Fruit fly (Drosophila melanogaster): ENCODE measurements around the gene pum.

pum gene

dm6 chr3R:9047561-9048465 lies 189.7 kb downstream of the pum start, which contains the start of gene Rel (continued):
- peak; percentile 8 for TF ChIP-seq Hand (GFP tag; optimal IDR thresholded peaks at IDR 0.05)
- peak; percentile 5 for TF ChIP-seq CG6683 (GFP tag; optimal IDR thresholded peaks at IDR 0.05)
- TF ChIP-seq Deaf1 (tag; optimal IDR thresholded peaks at IDR 0.05), result peak; percentile 98
- peak; percentile 83 for TF ChIP-seq abd-A (tag; optimal IDR thresholded peaks at IDR 0.05)
- TF ChIP-seq Camta (GFP tag; optimal IDR thresholded peaks at IDR 0.05), result no peak
- TF ChIP-seq Atf3 (GFP tag; optimal IDR thresholded peaks at IDR 0.05), result no peak
- TF ChIP-seq CrebB (tag; optimal IDR thresholded peaks at IDR 0.05), result peak; percentile 67
- TF ChIP-seq Blimp-1 (GFP tag; optimal IDR thresholded peaks at IDR 0.05), result peak; percentile 83
- peak; percentile 79 for TF ChIP-seq CG33557 (GFP tag; optimal IDR thresholded peaks at IDR 0.05)
- peak; percentile 15 for TF ChIP-seq CG33213 (GFP tag; optimal IDR thresholded peaks at IDR 0.05)
- peak; percentile 51 for TF ChIP-seq CTCF (GFP tag; optimal IDR thresholded peaks at IDR 0.05)
- TF ChIP-seq salm (tag; optimal IDR thresholded peaks at IDR 0.05), result peak; percentile 54
- TF ChIP-seq CHES-1-like (GFP tag; optimal IDR thresholded peaks at IDR 0.05), result peak; percentile 41
- TF ChIP-seq stwl (tag; optimal IDR thresholded peaks at IDR 0.05), result peak; percentile 4
- TF ChIP-seq dm (GFP tag; optimal IDR thresholded peaks at IDR 0.05), result peak; percentile 8
- peak; percentile 75 for TF ChIP-seq cg (GFP tag; optimal IDR thresholded peaks at IDR 0.05)
- TF ChIP-seq psq (GFP tag; optimal IDR thresholded peaks at IDR 0.05), result no peak
- peak; percentile 45 for TF ChIP-seq Side (GFP tag; optimal IDR thresholded peaks at IDR 0.05)
- peak; percentile 89 for TF ChIP-seq gem (tag; optimal IDR thresholded peaks at IDR 0.05)
- no peak for TF ChIP-seq CG11456 (GFP tag; IDR thresholded peaks at IDR 0.05)
- TF ChIP-seq fd3F (GFP tag; optimal IDR thresholded peaks at IDR 0.05), result peak; percentile 56
- TF ChIP-seq D19A (tag; optimal IDR thresholded peaks at IDR 0.05), result peak; percentile 73
- TF ChIP-seq CG17359 (tag; optimal IDR thresholded peaks at IDR 0.05), result peak; percentile 66
- peak; percentile 56 for TF ChIP-seq Max (GFP tag; optimal IDR thresholded peaks at IDR 0.05)
- TF ChIP-seq tin (GFP tag; optimal IDR thresholded peaks at IDR 0.05), result peak; percentile 63
- TF ChIP-seq CoRest (tag; optimal IDR thresholded peaks at IDR 0.05), result peak; percentile 90
- no peak for TF ChIP-seq vvl (GFP tag; IDR thresholded peaks at IDR 0.05)
- TF ChIP-seq CG15269 (tag; optimal IDR thresholded peaks at IDR 0.05), result peak; percentile 78
- peak; percentile 43 for TF ChIP-seq ind (GFP tag; optimal IDR thresholded peaks at IDR 0.05)
- peak; percentile 50 for TF ChIP-seq CG30431 (GFP tag; optimal IDR thresholded peaks at IDR 0.05)
- TF ChIP-seq CG2712 (tag; optimal IDR thresholded peaks at IDR 0.05), result peak; percentile 91
- peak; percentile 37 for TF ChIP-seq btn (GFP tag; optimal IDR thresholded peaks at IDR 0.05)
- TF ChIP-seq sens (GFP tag), result peak; percentile 66
- no peak for TF ChIP-seq CG17612 (GFP tag; IDR thresholded peaks at IDR 0.05)
- TF ChIP-seq Ets65A (GFP tag), result peak; percentile 83
- TF ChIP-seq CG3407 (GFP tag; optimal IDR thresholded peaks at IDR 0.05), result no peak
- TF ChIP-seq BEAF-32 (GFP tag; optimal IDR thresholded peaks at IDR 0.05), result peak; percentile 72
- TF ChIP-seq Hr3 (GFP tag; optimal IDR thresholded peaks at IDR 0.05), result peak; percentile 75
- peak; percentile 61 for TF ChIP-seq unpg (GFP tag; optimal IDR thresholded peaks at IDR 0.05)
- TF ChIP-seq Nf-YA (GFP tag; IDR thresholded peaks at IDR 0.05), result no peak
- TF ChIP-seq croc (GFP tag; conservative IDR thresholded peaks at IDR 0.05), result peak; percentile 48; the same call in 1 of the 3 replicates
- TF ChIP-seq CG9609 (GFP tag; optimal IDR thresholded peaks at IDR 0.05), result no peak
- peak; percentile 55 for TF ChIP-seq lilli (GFP tag; optimal IDR thresholded peaks at IDR 0.05)
- no peak for TF ChIP-seq CG14050 (GFP tag; IDR thresholded peaks at IDR 0.05)
- peak; percentile 11 for TF ChIP-seq HHEX (GFP tag; optimal IDR thresholded peaks at IDR 0.05)
- peak; percentile 73 for TF ChIP-seq Nf-YC (tag; optimal IDR thresholded peaks at IDR 0.05)
- TF ChIP-seq CG17829 (tag; optimal IDR thresholded peaks at IDR 0.05), result peak; percentile 86
- TF ChIP-seq Ets97D (GFP tag; optimal IDR thresholded peaks at IDR 0.05), result peak; percentile 14
- TF ChIP-seq CG9437 (GFP tag; optimal IDR thresholded peaks at IDR 0.05), result peak; percentile 97
